Fruit fly (Drosophila melanogaster) whole organism: ENCODE results near the gene Rbbp5.

Source experiments
- CG8478 ChIP-seq: fragments of >200 bp; optimal IDR thresholded peaks from 2 replicates; lab custom pipeline; 2018; ENCODE audit warnings: inconsistent platforms
- Dll ChIP-seq: fragments of >200 bp; optimal IDR thresholded peaks from 2 replicates; lab custom pipeline; 2017
- pan ChIP-seq: fragments of >200 bp; optimal IDR thresholded peaks from 2 replicates; lab custom pipeline; 2017
- psq ChIP-seq: fragments of >200 bp; optimal IDR thresholded peaks from 2 replicates; lab custom pipeline; 2017
- usp ChIP-seq: fragments of >200 bp; optimal IDR thresholded peaks from 2 replicates; lab custom pipeline; 2017; ENCODE audit warnings: missing biosample characterization, missing genetic modification characterization, mixed read lengths

DNA sequence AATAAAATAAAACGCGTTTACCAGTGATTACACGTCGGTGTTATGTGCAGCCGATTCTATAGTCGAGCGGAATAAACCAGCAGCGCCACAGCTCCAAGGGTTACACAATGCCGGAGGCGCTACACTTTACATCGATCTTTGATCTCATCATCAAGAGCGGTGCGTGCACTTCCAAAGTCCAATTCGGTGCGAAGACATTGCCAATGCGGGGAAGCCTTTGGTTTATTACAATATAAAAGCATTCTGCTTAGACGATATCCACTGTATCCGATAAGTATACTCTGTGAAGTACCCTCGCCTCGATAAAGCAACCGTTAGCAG is 40.1 kb upstream of the Rbbp5 start:
- no peak for TF ChIP-seq psq (lab: Kevin White, UChicago)
- TF ChIP-seq pan: no peak
- no peak for TF ChIP-seq CG8478 (lab: Kevin White, UChicago)
- no peak for TF ChIP-seq usp
- TF ChIP-seq Dll (lab: Kevin White, UChicago): no peak
